1 fruit fly cellular context compared by ENCODE assay signal in the genomic region with DNA sequence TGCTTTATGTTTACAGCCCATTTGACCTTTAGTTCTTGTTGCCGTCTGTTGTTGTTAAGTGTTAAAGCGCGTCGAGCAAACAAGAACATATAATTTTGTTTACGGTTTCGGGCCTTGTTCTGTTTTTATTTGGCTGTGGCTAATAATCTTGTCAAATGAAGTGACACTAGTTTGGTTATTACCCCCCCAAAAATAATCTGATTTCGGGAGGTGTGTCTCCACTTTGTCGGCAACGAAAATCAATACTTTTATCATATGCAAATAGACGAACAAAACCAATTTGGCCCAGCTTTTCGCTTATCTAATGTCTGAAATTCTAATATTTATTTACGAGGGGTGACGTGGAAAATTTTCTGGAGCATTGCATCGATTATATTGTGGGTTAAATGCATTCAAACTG.
A peak's percentile ranks its signal among the peaks of the same experiment; 100 is the strongest.
TF ChIP-seq lines count a peak whose summit lies in the region.

No protein-coding gene starts in this region.

TF ChIP-seq in whole organism, embryonic, 481 proteins besides CTCF, POLR2A, EP300 and RAD21 (continued from another document and continues in another):
- TF ChIP-seq CG17328 (GFP tag; IDR thresholded peaks at IDR 0.05; lab: Robert Waterston, UW) = 0 out of 2 replicates have a peak, but pooled peaks have one; percentile 9
- TF ChIP-seq Nf-YA (GFP tag; IDR thresholded peaks at IDR 0.05; lab: Robert Waterston, UW) = no peak
- TF ChIP-seq bigmax (GFP tag; optimal IDR thresholded peaks at IDR 0.05; lab: Kevin White, UChicago) = no peak
- TF ChIP-seq CG7556 (GFP tag; optimal IDR thresholded peaks at IDR 0.05; lab: Kevin White, UChicago) = peak; percentile 21
- no peak for TF ChIP-seq CG6689 (GFP tag; IDR thresholded peaks at IDR 0.05; lab: Robert Waterston, UW)
- peak; percentile 26 for TF ChIP-seq CG1233 (GFP tag; optimal IDR thresholded peaks at IDR 0.05; lab: Kevin White, UChicago)
- no peak for TF ChIP-seq her (GFP tag; optimal IDR thresholded peaks at IDR 0.05; lab: Kevin White, UChicago)
- TF ChIP-seq CG5953 (GFP tag; IDR thresholded peaks at IDR 0.05; lab: Robert Waterston, UW) = no peak
- TF ChIP-seq Atf-2 (GFP tag; optimal IDR thresholded peaks at IDR 0.05; lab: Kevin White, UChicago) = no peak
- no peak for TF ChIP-seq CG12744 (GFP tag; optimal IDR thresholded peaks at IDR 0.05; lab: Kevin White, UChicago)
- peak; percentile 68 for TF ChIP-seq caup (GFP tag; optimal IDR thresholded peaks at IDR 0.05; lab: Kevin White, UChicago; ENCODE audit: severe bottlenecking)
- peak; percentile 43 for TF ChIP-seq CG9727 (GFP tag; optimal IDR thresholded peaks at IDR 0.05; lab: Kevin White, UChicago)
- TF ChIP-seq zfh2 (GFP tag; optimal IDR thresholded peaks at IDR 0.05; lab: Kevin White, UChicago) = no peak
- TF ChIP-seq CG13775 (GFP tag; optimal IDR thresholded peaks at IDR 0.05; lab: Kevin White, UChicago) = no peak
- TF ChIP-seq Trl (optimal IDR thresholded peaks at IDR 0.05; lab: Kevin White, UChicago) = no peak
- TF ChIP-seq Trl (GFP tag; optimal IDR thresholded peaks at IDR 0.05; lab: Kevin White, UChicago) = no peak
- no peak for TF ChIP-seq CG9876 (GFP tag; optimal IDR thresholded peaks at IDR 0.05; lab: Kevin White, UChicago)
- no peak for TF ChIP-seq H2.0 (GFP tag; IDR thresholded peaks at IDR 0.05; lab: Robert Waterston, UW)
- peak; percentile 50; the same call in 1 of the 2 replicates for TF ChIP-seq gsb (GFP tag; IDR thresholded peaks at IDR 0.05; lab: Robert Waterston, UW)
- TF ChIP-seq ewg (GFP tag; optimal IDR thresholded peaks at IDR 0.05; lab: Kevin White, UChicago) = no peak
- TF ChIP-seq CG8478 (optimal IDR thresholded peaks at IDR 0.05; lab: Kevin White, UChicago) = no peak
- peak; percentile 37 for TF ChIP-seq HHEX (GFP tag; optimal IDR thresholded peaks at IDR 0.05; lab: Kevin White, UChicago)
- TF ChIP-seq Mad (GFP tag; optimal IDR thresholded peaks at IDR 0.05; lab: Kevin White, UChicago) = no peak
- peak; percentile 66 for TF ChIP-seq fd64A (GFP tag; optimal IDR thresholded peaks at IDR 0.05; lab: Kevin White, UChicago)
- peak; percentile 61; the same call in 1 of the 3 replicates for TF ChIP-seq ci (GFP tag; IDR thresholded peaks at IDR 0.05; lab: Robert Waterston, UW)
- peak; percentile 59 for TF ChIP-seq CG15696 (tag; optimal IDR thresholded peaks at IDR 0.05; lab: Kevin White, UChicago)
- no peak for TF ChIP-seq grau (tag; optimal IDR thresholded peaks at IDR 0.05; lab: Kevin White, UChicago)
- TF ChIP-seq CG8359 (GFP tag; optimal IDR thresholded peaks at IDR 0.05; lab: Kevin White, UChicago; ENCODE audit: borderline replicate concordance) = peak; percentile 27
- TF ChIP-seq CG7839 (tag; optimal IDR thresholded peaks at IDR 0.05; lab: Kevin White, UChicago) = peak; percentile 24
- no peak for TF ChIP-seq Xbp1 (GFP tag; optimal IDR thresholded peaks at IDR 0.05; lab: Kevin White, UChicago)
- peak; percentile 24 for TF ChIP-seq CG15514 (GFP tag; optimal IDR thresholded peaks at IDR 0.05; lab: Kevin White, UChicago)
- TF ChIP-seq CG34224 (GFP tag; IDR thresholded peaks at IDR 0.05; lab: Robert Waterston, UW; ENCODE audit: partially characterized antibody) = no peak
- TF ChIP-seq Usf (GFP tag; optimal IDR thresholded peaks at IDR 0.05; lab: Kevin White, UChicago) = no peak
- no peak for TF ChIP-seq Doc2 (GFP tag; IDR thresholded peaks at IDR 0.05; lab: Robert Waterston, UW)
- no peak for TF ChIP-seq en (GFP tag; optimal IDR thresholded peaks at IDR 0.05; lab: Kevin White, UChicago)
- no peak for TF ChIP-seq lilli (GFP tag; optimal IDR thresholded peaks at IDR 0.05; lab: Kevin White, UChicago)
- TF ChIP-seq CG3281 (GFP tag; optimal IDR thresholded peaks at IDR 0.05; lab: Kevin White, UChicago) = peak; percentile 37
- no peak for TF ChIP-seq Stat92E (GFP tag; optimal IDR thresholded peaks at IDR 0.05; lab: Kevin White, UChicago)
- peak; percentile 30 for TF ChIP-seq Med (GFP tag; lab: Kevin White, UChicago)
- TF ChIP-seq CG1603 (tag; optimal IDR thresholded peaks at IDR 0.05; lab: Kevin White, UChicago) = peak; percentile 37
- no peak for TF ChIP-seq Hr51 (GFP tag; optimal IDR thresholded peaks at IDR 0.05; lab: Kevin White, UChicago)
- TF ChIP-seq CG14014 (GFP tag; IDR thresholded peaks at IDR 0.05; lab: Robert Waterston, UW) = peak; percentile 65; the same call in 1 of the 2 replicates
- no peak for TF ChIP-seq ap (GFP tag; IDR thresholded peaks at IDR 0.05; lab: Robert Waterston, UW)
- TF ChIP-seq HmgZ (tag; optimal IDR thresholded peaks at IDR 0.05; lab: Kevin White, UChicago) = no peak
- TF ChIP-seq Hmr (GFP tag; optimal IDR thresholded peaks at IDR 0.05; lab: Kevin White, UChicago) = peak; percentile 39
- TF ChIP-seq CG18262 (tag; optimal IDR thresholded peaks at IDR 0.05; lab: Kevin White, UChicago) = peak; percentile 32
- no peak for TF ChIP-seq CG10321 (GFP tag; IDR thresholded peaks at IDR 0.05; lab: Robert Waterston, UW)
- no peak for TF ChIP-seq CG12155 (GFP tag; optimal IDR thresholded peaks at IDR 0.05; lab: Kevin White, UChicago)
- no peak for TF ChIP-seq CG8765 (GFP tag; IDR thresholded peaks at IDR 0.05; lab: Robert Waterston, UW)
- TF ChIP-seq exex (tag; optimal IDR thresholded peaks at IDR 0.05; lab: Kevin White, UChicago) = peak; percentile 30
- no peak for TF ChIP-seq NfI (GFP tag; optimal IDR thresholded peaks at IDR 0.05; lab: Kevin White, UChicago)
- no peak for TF ChIP-seq CG12942 (GFP tag; optimal IDR thresholded peaks at IDR 0.05; lab: Kevin White, UChicago)
- no peak for TF ChIP-seq CG11093 (GFP tag; IDR thresholded peaks at IDR 0.05; lab: Robert Waterston, UW)
- no peak for TF ChIP-seq cwo (GFP tag; optimal IDR thresholded peaks at IDR 0.05; lab: Kevin White, UChicago)
- no peak for TF ChIP-seq croc (GFP tag; conservative IDR thresholded peaks at IDR 0.05; lab: Robert Waterston, UW)
- TF ChIP-seq HLHmδ (GFP tag; optimal IDR thresholded peaks at IDR 0.05; lab: Kevin White, UChicago) = no peak
- TF ChIP-seq trem (tag; optimal IDR thresholded peaks at IDR 0.05; lab: Kevin White, UChicago) = no peak
- TF ChIP-seq pb (GFP tag; optimal IDR thresholded peaks at IDR 0.05; lab: Kevin White, UChicago) = no peak
- TF ChIP-seq Sox102F (GFP tag; optimal IDR thresholded peaks at IDR 0.05; lab: Kevin White, UChicago) = no peak
- no peak for TF ChIP-seq bowl (GFP tag; IDR thresholded peaks at IDR 0.05; lab: Robert Waterston, UW)
- TF ChIP-seq CG4328 (GFP tag; optimal IDR thresholded peaks at IDR 0.05; lab: Kevin White, UChicago) = peak; percentile 44
- no peak for TF ChIP-seq CG4360 (GFP tag; IDR thresholded peaks at IDR 0.05; lab: Robert Waterston, UW)
- TF ChIP-seq ac (GFP tag; optimal IDR thresholded peaks at IDR 0.05; lab: Kevin White, UChicago) = no peak
- no peak for TF ChIP-seq usp (GFP tag; optimal IDR thresholded peaks at IDR 0.05; lab: Kevin White, UChicago)
- TF ChIP-seq Ada2b (GFP tag; IDR thresholded peaks at IDR 0.05; lab: Robert Waterston, UW) = no peak
- no peak for TF ChIP-seq slou (GFP tag; optimal IDR thresholded peaks at IDR 0.05; lab: Kevin White, UChicago)
- no peak for TF ChIP-seq pzg (GFP tag; optimal IDR thresholded peaks at IDR 0.05; lab: Kevin White, UChicago)
- TF ChIP-seq CG31224 (GFP tag; IDR thresholded peaks at IDR 0.05; lab: Robert Waterston, UW) = no peak
- no peak for TF ChIP-seq pan (optimal IDR thresholded peaks at IDR 0.05; lab: Kevin White, UChicago)
- TF ChIP-seq pan (GFP tag; optimal IDR thresholded peaks at IDR 0.05 in 1 of 2, IDR thresholded peaks at IDR 0.05 in 1 of 2) = no peak
- no peak for TF ChIP-seq Dad (GFP tag; optimal IDR thresholded peaks at IDR 0.05; lab: Kevin White, UChicago)
- peak; percentile 26 for TF ChIP-seq CG6854 (GFP tag; optimal IDR thresholded peaks at IDR 0.05; lab: Kevin White, UChicago)
- peak; percentile 28 for TF ChIP-seq gro (GFP tag; optimal IDR thresholded peaks at IDR 0.05; lab: Kevin White, UChicago)
- no peak for TF ChIP-seq Sry-δ (GFP tag; optimal IDR thresholded peaks at IDR 0.05; lab: Kevin White, UChicago)
- no peak for TF ChIP-seq kah (GFP tag; optimal IDR thresholded peaks at IDR 0.05; lab: Kevin White, UChicago)
- TF ChIP-seq E2f1 (GFP tag; IDR thresholded peaks at IDR 0.05; lab: Robert Waterston, UW) = no peak
- peak; percentile 33 for TF ChIP-seq CG11504 (tag; optimal IDR thresholded peaks at IDR 0.05; lab: Kevin White, UChicago)
- no peak for TF ChIP-seq CG13894 (tag; optimal IDR thresholded peaks at IDR 0.05; lab: Kevin White, UChicago)
- TF ChIP-seq sens (GFP tag; lab: Kevin White, UChicago) = peak; percentile 85
- TF ChIP-seq MBD-R2 (GFP tag; IDR thresholded peaks at IDR 0.05; lab: Robert Waterston, UW) = no peak
- no peak for TF ChIP-seq sens-2 (GFP tag; IDR thresholded peaks at IDR 0.05; lab: Robert Waterston, UW)
- TF ChIP-seq CG18011 (GFP tag; optimal IDR thresholded peaks at IDR 0.05; lab: Kevin White, UChicago) = no peak
- peak; percentile 26 for TF ChIP-seq CG6765 (GFP tag; optimal IDR thresholded peaks at IDR 0.05; lab: Kevin White, UChicago)
- TF ChIP-seq da (GFP tag; optimal IDR thresholded peaks at IDR 0.05; lab: Kevin White, UChicago) = no peak
- TF ChIP-seq seq (GFP tag; IDR thresholded peaks at IDR 0.05; lab: Robert Waterston, UW) = no peak
- TF ChIP-seq Chrac-16 (GFP tag; optimal IDR thresholded peaks at IDR 0.05; lab: Kevin White, UChicago) = no peak
- TF ChIP-seq tup (GFP tag; optimal IDR thresholded peaks at IDR 0.05; lab: Kevin White, UChicago) = no peak
- TF ChIP-seq br (optimal IDR thresholded peaks at IDR 0.05; lab: Kevin White, UChicago) = no peak
- no peak for TF ChIP-seq nmo (GFP tag; optimal IDR thresholded peaks at IDR 0.05; lab: Kevin White, UChicago)
- TF ChIP-seq Dip3 (GFP tag; optimal IDR thresholded peaks at IDR 0.05; lab: Kevin White, UChicago) = no peak
- no peak for TF ChIP-seq repo (GFP tag; optimal IDR thresholded peaks at IDR 0.05; lab: Kevin White, UChicago)
- TF ChIP-seq nau (GFP tag; optimal IDR thresholded peaks at IDR 0.05; lab: Kevin White, UChicago) = peak; percentile 39
- no peak for TF ChIP-seq ato (GFP tag; IDR thresholded peaks at IDR 0.05; lab: Robert Waterston, UW; ENCODE audit: partially characterized antibody)
- no peak for TF ChIP-seq CG6791 (GFP tag; IDR thresholded peaks at IDR 0.05; lab: Robert Waterston, UW; ENCODE audit: partially characterized antibody)
- no peak for TF ChIP-seq CG34422 (GFP tag; IDR thresholded peaks at IDR 0.05; lab: Robert Waterston, UW)
- TF ChIP-seq Xrp1 (GFP tag; IDR thresholded peaks at IDR 0.05; lab: Robert Waterston, UW) = peak; percentile 38; the same call in 1 of the 2 replicates
- TF ChIP-seq CG2129 (GFP tag; IDR thresholded peaks at IDR 0.05; lab: Robert Waterston, UW; ENCODE audit: partially characterized antibody) = no peak
- peak; percentile 16 for TF ChIP-seq NK7.1 (GFP tag; optimal IDR thresholded peaks at IDR 0.05; lab: Kevin White, UChicago)
- TF ChIP-seq lmd (GFP tag; IDR thresholded peaks at IDR 0.05; lab: Robert Waterston, UW) = no peak
- TF ChIP-seq Drgx (GFP tag; IDR thresholded peaks at IDR 0.05; lab: Robert Waterston, UW) = no peak
- peak; percentile 51 for TF ChIP-seq fd3F (GFP tag; optimal IDR thresholded peaks at IDR 0.05; lab: Kevin White, UChicago)
- no peak for TF ChIP-seq Taf1 (GFP tag; IDR thresholded peaks at IDR 0.05; lab: Robert Waterston, UW)
- no peak for TF ChIP-seq CG2199 (GFP tag; IDR thresholded peaks at IDR 0.05; lab: Robert Waterston, UW)
- no peak for TF ChIP-seq CG11398 (GFP tag; optimal IDR thresholded peaks at IDR 0.05; lab: Kevin White, UChicago)
- TF ChIP-seq Camta (GFP tag; optimal IDR thresholded peaks at IDR 0.05; lab: Kevin White, UChicago) = peak; percentile 17
- TF ChIP-seq sisA (GFP tag; IDR thresholded peaks at IDR 0.05; lab: Robert Waterston, UW) = no peak
- TF ChIP-seq CG7745 (tag; optimal IDR thresholded peaks at IDR 0.05; lab: Kevin White, UChicago) = no peak
- no peak for TF ChIP-seq Hey (tag; optimal IDR thresholded peaks at IDR 0.05; lab: Kevin White, UChicago)
- no peak for TF ChIP-seq CG11456 (GFP tag; IDR thresholded peaks at IDR 0.05; lab: Robert Waterston, UW)
- TF ChIP-seq insv (GFP tag; optimal IDR thresholded peaks at IDR 0.05; lab: Kevin White, UChicago) = no peak
- peak; percentile 46 for TF ChIP-seq CG17385 (GFP tag; optimal IDR thresholded peaks at IDR 0.05; lab: Kevin White, UChicago)
- no peak for TF ChIP-seq ken (GFP tag; IDR thresholded peaks at IDR 0.05; lab: Robert Waterston, UW)
- TF ChIP-seq kni (GFP tag; optimal IDR thresholded peaks at IDR 0.05; lab: Kevin White, UChicago) = no peak
- TF ChIP-seq Jarid2 (GFP tag; optimal IDR thresholded peaks at IDR 0.05; lab: Kevin White, UChicago) = no peak
- TF ChIP-seq Fer3 (tag; optimal IDR thresholded peaks at IDR 0.05; lab: Kevin White, UChicago) = peak; percentile 0
- no peak for TF ChIP-seq CG4424 (GFP tag; optimal IDR thresholded peaks at IDR 0.05; lab: Kevin White, UChicago)
- no peak; the same call in 1 of the 2 replicates for TF ChIP-seq CG10959 (GFP tag; IDR thresholded peaks at IDR 0.05; lab: Robert Waterston, UW)
- TF ChIP-seq hkb (optimal IDR thresholded peaks at IDR 0.05; lab: Kevin White, UChicago) = no peak
- 0 out of 2 replicates have a peak, but pooled peaks have one; percentile 8 for TF ChIP-seq hkb (GFP tag; IDR thresholded peaks at IDR 0.05; lab: Robert Waterston, UW)
- TF ChIP-seq rib (GFP tag; IDR thresholded peaks at IDR 0.05; lab: Robert Waterston, UW) = no peak
- TF ChIP-seq wek (GFP tag; optimal IDR thresholded peaks at IDR 0.05; lab: Kevin White, UChicago) = peak; percentile 53
- no peak for TF ChIP-seq Bteb2 (GFP tag; optimal IDR thresholded peaks at IDR 0.05; lab: Kevin White, UChicago)
- no peak for TF ChIP-seq CG14050 (GFP tag; IDR thresholded peaks at IDR 0.05; lab: Robert Waterston, UW)
- peak; percentile 46 for TF ChIP-seq CG12219 (GFP tag; optimal IDR thresholded peaks at IDR 0.05; lab: Kevin White, UChicago)
- TF ChIP-seq Dref (GFP tag; IDR thresholded peaks at IDR 0.05; lab: Robert Waterston, UW) = no peak
- no peak for TF ChIP-seq CG9215 (GFP tag; IDR thresholded peaks at IDR 0.05; lab: Robert Waterston, UW)
- TF ChIP-seq Gug (GFP tag; IDR thresholded peaks at IDR 0.05; lab: Robert Waterston, UW) = no peak
- no peak for TF ChIP-seq CG5180 (GFP tag; optimal IDR thresholded peaks at IDR 0.05; lab: Kevin White, UChicago)
- TF ChIP-seq trh (GFP tag; optimal IDR thresholded peaks at IDR 0.05; lab: Kevin White, UChicago) = no peak
- TF ChIP-seq CG16779 (GFP tag; IDR thresholded peaks at IDR 0.05; lab: Robert Waterston, UW) = no peak
- no peak for TF ChIP-seq GATAe (GFP tag; conservative IDR thresholded peaks at IDR 0.05; lab: Robert Waterston, UW)
- no peak for TF ChIP-seq CG12299 (tag; optimal IDR thresholded peaks at IDR 0.05; lab: Kevin White, UChicago)
- TF ChIP-seq CG15073 (GFP tag; optimal IDR thresholded peaks at IDR 0.05; lab: Kevin White, UChicago) = no peak
